Worm (Caenorhabditis elegans) whole organism, L3 larva: Measurements from ENCODE around the gene srh-47.
A peak's percentile ranks its signal among the peaks of the same experiment; 100 is the strongest.

ENCODE experiments used
- aly-2 ChIP-seq: fragments of 150-350 bp; optimal IDR thresholded peaks from 2 replicates; lab custom pipeline; 2014; ENCODE audit warnings: missing biosample characterization, missing genetic modification characterization
- ama-1 ChIP-seq: fragments of 150-350 bp; optimal IDR thresholded peaks from 2 replicates; lab custom pipeline; 2018
- ceh-28 ChIP-seq: fragments of 150-350 bp; optimal IDR thresholded peaks from 2 replicates; lab custom pipeline; 2014; ENCODE audit warnings: missing biosample characterization, missing genetic modification reagents, missing genetic modification characterization
- ceh-82 ChIP-seq: fragments of 150-350 bp; optimal IDR thresholded peaks from 2 replicates; lab custom pipeline; 2014; ENCODE audit warnings: missing biosample characterization, missing genetic modification characterization
- egl-27 ChIP-seq: sonication (generic microtip); optimal IDR thresholded peaks from 4 replicates; lab custom pipeline; 2017; ENCODE audit warnings: missing biosample characterization, missing genetic modification reagents, missing genetic modification characterization
- egl-5 ChIP-seq: fragments of 150-350 bp; optimal IDR thresholded peaks from 2 replicates; lab custom pipeline; 2017; ENCODE audit warnings: missing biosample characterization, missing genetic modification reagents, missing genetic modification characterization, inconsistent platforms
- elt-1 ChIP-seq: fragments of 150-350 bp; optimal IDR thresholded peaks from 2 replicates; lab custom pipeline; 2014; ENCODE audit warnings: missing biosample characterization, missing genetic modification characterization
- elt-2 ChIP-seq: sonication (generic microtip); optimal IDR thresholded peaks from 2 replicates; lab custom pipeline; 2016; ENCODE audit warnings: missing genetic modification reagents, mild to moderate bottlenecking, missing genetic modification characterization, missing compliant biosample characterization
- elt-3 ChIP-seq, 3 experiments: fragments of 150-350 bp in 1 of 3; sonication (generic microtip) in 2 of 3; optimal IDR thresholded peaks; 2 replicates in 2 of 3; 4 replicates in 1 of 3; lab custom pipeline; 2014 to 2017; ENCODE audit warnings: missing biosample characterization in 3 of 3, missing genetic modification characterization in 3 of 3
- fkh-10 ChIP-seq: sonication (generic microtip); optimal IDR thresholded peaks from 2 replicates; lab custom pipeline; 2017; ENCODE audit warnings: missing biosample characterization, missing genetic modification reagents, missing genetic modification characterization
- fkh-2 ChIP-seq: fragments of 150-350 bp; optimal IDR thresholded peaks from 2 replicates; lab custom pipeline; 2014; ENCODE audit warnings: missing biosample characterization, missing genetic modification reagents, missing genetic modification characterization
- hmg-11 ChIP-seq: sonication (generic microtip); optimal IDR thresholded peaks from 2 replicates; lab custom pipeline; 2016; ENCODE audit warnings: missing genetic modification characterization, missing compliant biosample characterization
- jun-1 ChIP-seq: fragments of 150-350 bp; optimal IDR thresholded peaks from 2 replicates; lab custom pipeline; 2014; ENCODE audit warnings: missing biosample characterization, missing genetic modification reagents, missing genetic modification characterization
- mdl-1 ChIP-seq: fragments of 150-350 bp; optimal IDR thresholded peaks from 2 replicates; lab custom pipeline; 2014; ENCODE audit warnings: missing biosample characterization, missing genetic modification characterization
- mml-1 ChIP-seq: fragments of 150-350 bp; sonication (generic microtip); optimal IDR thresholded peaks from 3 replicates; lab custom pipeline; 2014; ENCODE audit warnings: missing biosample characterization, missing genetic modification characterization
- nfya-1 ChIP-seq: sonication (generic microtip); optimal IDR thresholded peaks from 2 replicates; lab custom pipeline; 2017; ENCODE audit warnings: missing genetic modification characterization, mild to moderate bottlenecking, missing compliant biosample characterization, antibody characterized with exemption, moderate library complexity; ENCODE audit not compliant: insufficient read depth
- nhr-11 ChIP-seq: fragments of 150-350 bp; optimal IDR thresholded peaks from 2 replicates; lab custom pipeline; 2014; ENCODE audit warnings: missing biosample characterization, missing genetic modification characterization
- nhr-23 ChIP-seq: fragments of 150-350 bp; optimal IDR thresholded peaks from 2 replicates; lab custom pipeline; 2014; ENCODE audit warnings: missing biosample characterization, missing genetic modification reagents, missing genetic modification characterization
- nhr-237 ChIP-seq: fragments of 150-350 bp; optimal IDR thresholded peaks from 2 replicates; lab custom pipeline; 2014; ENCODE audit warnings: missing biosample characterization, missing genetic modification characterization
- nhr-25 ChIP-seq: sonication (generic microtip); optimal IDR thresholded peaks from 2 replicates; lab custom pipeline; 2017; ENCODE audit warnings: missing biosample characterization, missing genetic modification characterization
- nhr-28 ChIP-seq: fragments of 150-350 bp; optimal IDR thresholded peaks from 2 replicates; lab custom pipeline; 2014; ENCODE audit warnings: missing biosample characterization, missing genetic modification characterization
- nhr-43 ChIP-seq: sonication (generic microtip); optimal IDR thresholded peaks from 2 replicates; lab custom pipeline; 2016; ENCODE audit warnings: mild to moderate bottlenecking, missing genetic modification characterization, missing compliant biosample characterization; ENCODE audit not compliant: poor library complexity, severe bottlenecking
- nhr-67 ChIP-seq: fragments of 150-350 bp; optimal IDR thresholded peaks from 2 replicates; lab custom pipeline; 2014; ENCODE audit warnings: missing biosample characterization, missing genetic modification characterization
- nhr-76 ChIP-seq: fragments of 150-350 bp; sonication (generic microtip); optimal IDR thresholded peaks from 5 replicates; lab custom pipeline; 2014; ENCODE audit warnings: missing biosample characterization, missing genetic modification characterization
- nhr-77 ChIP-seq: fragments of 150-350 bp; optimal IDR thresholded peaks from 2 replicates; lab custom pipeline; 2014; ENCODE audit warnings: missing biosample characterization, missing genetic modification characterization
- pha-4 ChIP-seq: fragments of 150-350 bp; optimal IDR thresholded peaks from 2 replicates; lab custom pipeline; 2014; ENCODE audit warnings: missing biosample characterization, missing genetic modification reagents, missing genetic modification characterization
- pqm-1 ChIP-seq: fragments of 150-350 bp; optimal IDR thresholded peaks from 2 replicates; lab custom pipeline; 2017; ENCODE audit warnings: missing biosample characterization, missing genetic modification characterization, inconsistent platforms
- sea-2 ChIP-seq: fragments of 150-350 bp; sonication (generic microtip); optimal IDR thresholded peaks from 4 replicates; lab custom pipeline; 2014; ENCODE audit warnings: missing biosample characterization, missing genetic modification reagents, missing genetic modification characterization
- skn-1 ChIP-seq: fragments of 150-350 bp; optimal IDR thresholded peaks from 2 replicates; lab custom pipeline; 2014; ENCODE audit warnings: missing biosample characterization, missing genetic modification characterization
- snpc-4 ChIP-seq: fragments of 150-350 bp; optimal IDR thresholded peaks from 2 replicates; lab custom pipeline; 2014; ENCODE audit warnings: missing biosample characterization, missing genetic modification characterization
- tbx-2 ChIP-seq: sonication (generic microtip); optimal IDR thresholded peaks from 2 replicates; lab custom pipeline; 2016; ENCODE audit warnings: mild to moderate bottlenecking, missing genetic modification characterization, missing compliant biosample characterization
- unc-39 ChIP-seq: sonication (generic microtip); optimal IDR thresholded peaks from 4 replicates; lab custom pipeline; 2017; ENCODE audit warnings: missing biosample characterization, missing genetic modification characterization
- unc-62 ChIP-seq: fragments of 150-350 bp; sonication (generic microtip); optimal IDR thresholded peaks from 4 replicates; lab custom pipeline; 2014; ENCODE audit warnings: missing biosample characterization, missing genetic modification reagents, missing genetic modification characterization
- zag-1 ChIP-seq: fragments of 150-350 bp; optimal IDR thresholded peaks from 2 replicates; lab custom pipeline; 2014; ENCODE audit warnings: missing biosample characterization, missing genetic modification characterization
- ztf-11 ChIP-seq: fragments of 150-350 bp; optimal IDR thresholded peaks from 2 replicates; lab custom pipeline; 2014; ENCODE audit warnings: missing biosample characterization, missing genetic modification characterization
- ztf-4 ChIP-seq: fragments of 150-350 bp; optimal IDR thresholded peaks from 2 replicates; lab custom pipeline; 2014; ENCODE audit warnings: missing biosample characterization, missing genetic modification characterization

The srh-47 gene

DNA sequence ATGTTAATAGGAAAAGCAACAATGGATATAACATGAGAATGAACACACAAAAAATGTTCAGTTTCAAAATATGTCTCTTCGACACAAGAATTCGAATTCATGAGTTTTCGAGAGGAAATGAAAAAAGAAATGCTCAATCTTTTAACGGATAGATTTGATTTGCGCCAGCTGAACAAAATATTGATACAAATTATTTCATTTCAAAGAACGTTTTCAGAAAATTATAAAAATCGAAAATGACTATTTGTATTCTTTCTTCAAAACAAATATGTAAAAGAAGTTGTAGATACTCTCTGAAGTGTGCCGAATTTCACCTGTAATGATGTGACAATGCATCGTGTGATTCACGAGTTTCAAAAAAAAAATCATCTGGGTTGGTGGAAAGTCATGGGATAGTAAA is at the start of gene srh-47:
srh-47 (minus strand) TSS at position 101 of the 400 bp plus-strand sequence.
- TF ChIP-seq ceh-28 (tag; lab: Kevin White, UChicago) (no peak), nhr-43 (tag; lab: Kevin White, UChicago) (no peak), elt-1 (tag; lab: Kevin White, UChicago) (no peak), zag-1 (no peak), sea-2 (no peak), hmg-11 (tag; lab: Kevin White, UChicago) (no peak), unc-62 (GFP tag; lab: Kevin White, UChicago) (no peak), ztf-4 (tag; lab: Kevin White, UChicago) (no peak), mml-1 (tag; lab: Kevin White, UChicago) (no peak), tbx-2 (tag; lab: Kevin White, UChicago) (no peak), ztf-11 (tag; lab: Kevin White, UChicago) (no peak), nhr-25 (no peak), nhr-76 (tag; lab: Kevin White, UChicago) (no peak), fkh-10 (GFP tag; lab: Kevin White, UChicago) (no peak), fkh-2 (no peak), nhr-28 (no peak), jun-1 (tag; lab: Kevin White, UChicago) (no peak), skn-1 (tag; lab: Kevin White, UChicago) (no peak)
- TF ChIP-seq, all 47 proteins: peak for 0

DNA sequence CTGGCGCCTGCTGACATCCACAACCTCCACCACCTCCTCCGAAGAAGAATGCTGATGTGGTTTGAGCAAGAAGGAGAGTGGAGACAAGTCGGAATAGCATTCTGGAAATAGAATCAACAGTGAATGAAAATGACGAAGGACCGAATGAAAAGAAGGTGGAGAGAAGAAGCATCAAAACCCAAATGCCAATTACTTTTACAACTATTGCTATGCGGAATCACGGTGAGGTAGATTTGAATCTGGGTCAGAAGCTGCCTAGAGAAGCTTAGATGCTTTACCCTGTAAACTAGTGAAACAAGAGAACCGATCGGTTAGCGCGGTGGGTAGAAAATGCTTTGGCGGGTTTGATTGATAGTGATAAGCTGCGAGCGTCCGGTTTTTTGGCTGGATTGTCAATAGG is 46.5 kb upstream of the srh-47 start, which contains the start of gene grl-7:
grl-7 (minus strand) TSS at position 101 of the 400 bp plus-strand sequence.
- TF ChIP-seq nhr-43 (tag; lab: Kevin White, UChicago) (peak; percentile 30), nhr-77 (tag; lab: Kevin White, UChicago) (no peak)

- TF ChIP-seq zag-1 (no peak), elt-2 (tag; lab: Kevin White, UChicago) (no peak), mdl-1 (tag; lab: Kevin White, UChicago) (no peak), tbx-2 (tag; lab: Kevin White, UChicago) (no peak), nhr-23 (no peak), pqm-1 (tag; lab: Kevin White, UChicago) (no peak), egl-27 (tag; lab: Kevin White, UChicago) (no peak), fkh-10 (GFP tag; lab: Kevin White, UChicago) (no peak), nhr-43 (tag; lab: Kevin White, UChicago) (no peak), nfya-1 (tag; lab: Kevin White, UChicago) (no peak), egl-5 (no peak), nhr-237 (tag; lab: Kevin White, UChicago) (no peak), mml-1 (tag; lab: Kevin White, UChicago) (no peak), elt-3 (tag; optimal IDR thresholded peaks at IDR 0.05; lab: Kevin White, UChicago) (no peak), ceh-28 (tag; lab: Kevin White, UChicago) (no peak), nhr-67 (tag; lab: Kevin White, UChicago) (no peak)
Observed at ce11 chrV:11344816-11345336, 44.4 kb upstream of the srh-47 start.

ce11 chrV:11344112-11344511 is 43.7 kb upstream of the srh-47 start:
- TF ChIP-seq elt-1 (tag; lab: Kevin White, UChicago) (peak; percentile 60), nhr-28 (peak; percentile 15), mdl-1 (tag; lab: Kevin White, UChicago) (no peak), elt-3 (tag; optimal IDR thresholded peaks at IDR 0.05; lab: Kevin White, UChicago) (no peak), nhr-43 (tag; lab: Kevin White, UChicago) (peak; percentile 48)

ce11 chrV:11341913-11342312 is 41.5 kb upstream of the srh-47 start, which contains the start of gene T02E9.5:
TSS of gene T02E9.5 (plus strand) at chrV:11342233.
- no peak for TF ChIP-seq pha-4 (tag; lab: Kevin White, UChicago)
- TF ChIP-seq nhr-77 (tag; lab: Kevin White, UChicago), result no peak
- no peak for TF ChIP-seq ztf-4 (tag; lab: Kevin White, UChicago)
- TF ChIP-seq egl-5, result no peak
- TF ChIP-seq ztf-11 (tag; lab: Kevin White, UChicago), result no peak
- no peak for TF ChIP-seq elt-1 (tag; lab: Kevin White, UChicago)
- no peak for TF ChIP-seq skn-1 (tag; lab: Kevin White, UChicago)
- TF ChIP-seq nhr-25, result no peak
- TF ChIP-seq ama-1 (lab: Kevin White, UChicago), result no peak
- TF ChIP-seq unc-39 (tag; lab: Kevin White, UChicago), result no peak
- no peak for TF ChIP-seq nhr-11
- no peak for TF ChIP-seq ceh-82 (tag; lab: Kevin White, UChicago)
- TF ChIP-seq snpc-4 (tag; lab: Kevin White, UChicago), result no peak
- no peak for TF ChIP-seq aly-2 (tag; lab: Kevin White, UChicago)
